Worm (Caenorhabditis elegans) whole organism, L4 larva: Measurements from ENCODE around the gene F17C11.2.
A peak's percentile ranks its signal among the peaks of the same experiment; 100 is the strongest.

Experiments used
- F10B5.3 ChIP-seq: sonication (generic microtip); optimal IDR thresholded peaks from 2 replicates; lab custom pipeline; 2016; ENCODE audit warnings: mild to moderate bottlenecking, missing genetic modification characterization, missing compliant biosample characterization
- F26F4.8 ChIP-seq: fragments of 200-800 bp; sonication (Bioruptor generic); conservative IDR thresholded peaks from 2 replicates; pipeline ENCODE4 v1.3.6; 2022; ENCODE audit warnings: missing genetic modification characterization, missing compliant biosample characterization
- F49E8.2 ChIP-seq: sonication (generic microtip); optimal IDR thresholded peaks from 2 replicates; lab custom pipeline; 2016; ENCODE audit warnings: missing compliant biosample characterization, mild to moderate bottlenecking, missing genetic modification characterization, borderline replicate concordance
- R02D3.7 ChIP-seq: fragments of 150-350 bp; sonication (generic microtip); optimal IDR thresholded peaks from 3 replicates; lab custom pipeline; 2014; ENCODE audit warnings: missing biosample characterization, missing genetic modification characterization
- Y5F2A.4 ChIP-seq: fragments of 200-800 bp; sonication (Bioruptor generic); optimal IDR thresholded peaks from 2 replicates; lab custom pipeline; 2018; ENCODE audit warnings: mild to moderate bottlenecking, missing genetic modification characterization, missing compliant biosample characterization
- aly-2 ChIP-seq: sonication (generic microtip); optimal IDR thresholded peaks from 2 replicates; lab custom pipeline; 2018; ENCODE audit warnings: missing biosample characterization, missing genetic modification characterization
- ama-1 ChIP-seq: fragments of 150-350 bp; optimal IDR thresholded peaks from 2 replicates; lab custom pipeline; 2014; ENCODE audit warnings: inconsistent platforms, mixed read lengths
- ceh-20 ChIP-seq: fragments of 200-800 bp; sonication (Bioruptor generic); IDR thresholded peaks from 2 replicates; pipeline ENCODE4 v1.3.6; 2022; ENCODE audit warnings: missing genetic modification reagents, missing genetic modification characterization, missing compliant biosample characterization
- ceh-44 ChIP-seq: fragments of 200-800 bp; sonication (Bioruptor generic); IDR thresholded peaks from 2 replicates; pipeline ENCODE4 v1.3.6; 2022; ENCODE audit warnings: missing genetic modification reagents, missing genetic modification characterization, missing compliant biosample characterization
- ceh-62 ChIP-seq: sonication (generic microtip); optimal IDR thresholded peaks from 2 replicates; lab custom pipeline; 2017; ENCODE audit warnings: missing biosample characterization, missing genetic modification characterization
- ces-1 ChIP-seq: fragments of 150-350 bp; sonication (generic microtip); optimal IDR thresholded peaks from 4 replicates; lab custom pipeline; 2014; ENCODE audit warnings: missing biosample characterization, missing genetic modification reagents, missing genetic modification characterization
- cey-2 ChIP-seq: sonication (generic microtip); optimal IDR thresholded peaks from 3 replicates; lab custom pipeline; 2017; ENCODE audit warnings: missing genetic modification characterization, mild to moderate bottlenecking, missing compliant biosample characterization, antibody characterized with exemption, borderline replicate concordance; ENCODE audit not compliant: insufficient read depth
- daf-19 ChIP-seq: fragments of 200-800 bp; sonication (Bioruptor generic); conservative IDR thresholded peaks from 2 replicates; pipeline ENCODE4 v1.3.6; 2022; ENCODE audit warnings: missing genetic modification characterization, missing compliant biosample characterization
- dmd-6 ChIP-seq: fragments of 200-800 bp; sonication (Bioruptor generic); IDR thresholded peaks from 2 replicates; pipeline ENCODE4 v1.3.6; 2022; ENCODE audit warnings: missing genetic modification reagents, missing genetic modification characterization, missing compliant biosample characterization
- dmd-9 ChIP-seq: fragments of 200-800 bp; sonication (Bioruptor generic); IDR thresholded peaks from 2 replicates; pipeline ENCODE4 v1.3.6; 2022; ENCODE audit warnings: missing genetic modification reagents, missing genetic modification characterization, missing compliant biosample characterization
- duxl-1 ChIP-seq: sonication (generic microtip); optimal IDR thresholded peaks from 2 replicates; lab custom pipeline; 2016; ENCODE audit warnings: mild to moderate bottlenecking, missing genetic modification characterization, moderate library complexity, missing compliant biosample characterization; ENCODE audit not compliant: poor library complexity
- gei-8 ChIP-seq: fragments of 200-800 bp; sonication (Bioruptor generic); optimal IDR thresholded peaks from 2 replicates; lab custom pipeline; 2018; ENCODE audit warnings: mild to moderate bottlenecking, missing genetic modification characterization, missing compliant biosample characterization
- hif-1 ChIP-seq, 2 experiments: sonication (generic microtip); optimal IDR thresholded peaks; 2 replicates each; lab custom pipeline; 2016 to 2017; ENCODE audit warnings: missing compliant biosample characterization in 2 of 2, missing genetic modification characterization in 2 of 2, missing genetic modification reagents in 2 of 2, missing genotype in 2 of 2, mild to moderate bottlenecking in 1 of 2
- hmg-1.1 ChIP-seq: fragments of 200-800 bp; sonication (Bioruptor generic); IDR thresholded peaks from 2 replicates; pipeline ENCODE4 v1.3.6; 2022; ENCODE audit warnings: missing genetic modification reagents, missing genetic modification characterization, missing compliant biosample characterization
- jun-1 ChIP-seq: fragments of 150-350 bp; optimal IDR thresholded peaks from 2 replicates; lab custom pipeline; 2014; ENCODE audit warnings: missing biosample characterization, missing genetic modification reagents, missing genetic modification characterization
- lim-7 ChIP-seq: fragments of 200-800 bp; sonication (Bioruptor generic); IDR thresholded peaks from 2 replicates; pipeline ENCODE4 v1.3.6; 2022; ENCODE audit warnings: missing genetic modification characterization, missing compliant biosample characterization
- lin-1 ChIP-seq: fragments of 200-800 bp; sonication (Bioruptor generic); IDR thresholded peaks from 2 replicates; pipeline ENCODE4 v1.3.6; 2022; ENCODE audit warnings: missing genetic modification reagents, missing genetic modification characterization, missing compliant biosample characterization
- lin-15B ChIP-seq: fragments of 150-350 bp; sonication (generic microtip); optimal IDR thresholded peaks from 3 replicates; lab custom pipeline; 2014; ENCODE audit warnings: missing biosample characterization, missing genetic modification characterization
- lin-39 ChIP-seq: fragments of 150-350 bp; optimal IDR thresholded peaks from 2 replicates; lab custom pipeline; 2014; ENCODE audit warnings: missing biosample characterization, missing genetic modification reagents, missing genetic modification characterization
- lir-3 ChIP-seq: sonication (generic microtip); optimal IDR thresholded peaks from 2 replicates; lab custom pipeline; 2016; ENCODE audit warnings: mild to moderate bottlenecking, missing genetic modification characterization, missing compliant biosample characterization
- madf-9 ChIP-seq: fragments of 200-800 bp; sonication (Bioruptor generic); conservative IDR thresholded peaks from 2 replicates; pipeline ENCODE4 v1.3.6; 2022; ENCODE audit warnings: missing genetic modification reagents, missing genetic modification characterization, missing compliant biosample characterization
- mdl-1 ChIP-seq, 2 experiments: fragments of 150-350 bp in 1 of 2; sonication (generic microtip) in 1 of 2; optimal IDR thresholded peaks; 2 replicates each; lab custom pipeline; 2014 to 2017; ENCODE audit warnings: missing biosample characterization in 2 of 2, missing genetic modification characterization in 2 of 2
- mdt-29 ChIP-seq: fragments of 200-800 bp; sonication (Bioruptor generic); IDR thresholded peaks from 2 replicates; pipeline ENCODE4 v1.3.6; 2022; ENCODE audit warnings: missing genetic modification reagents, missing genetic modification characterization, missing compliant biosample characterization
- mxl-3 ChIP-seq: fragments of 200-800 bp; sonication (Bioruptor generic); optimal IDR thresholded peaks from 2 replicates; lab custom pipeline; 2018; ENCODE audit warnings: mild to moderate bottlenecking, missing genetic modification characterization, missing compliant biosample characterization
- nhr-28 ChIP-seq: fragments of 150-350 bp; optimal IDR thresholded peaks from 2 replicates; lab custom pipeline; 2014; ENCODE audit warnings: missing biosample characterization, missing genetic modification characterization
- nhr-42 ChIP-seq: fragments of 200-800 bp; sonication (Bioruptor generic); IDR thresholded peaks from 2 replicates; pipeline ENCODE4 v1.3.6; 2022; ENCODE audit warnings: missing genetic modification characterization, missing compliant biosample characterization
- nhr-77 ChIP-seq: fragments of 150-350 bp; optimal IDR thresholded peaks from 2 replicates; lab custom pipeline; 2014; ENCODE audit warnings: missing biosample characterization, missing genetic modification characterization
- pha-4 ChIP-seq, 2 experiments: fragments of 150-350 bp in 1 of 2; fragments of 200-800 bp in 1 of 2; sonication (Bioruptor generic) in 1 of 2; IDR thresholded peaks in 1 of 2; optimal IDR thresholded peaks in 1 of 2; 2 replicates each; pipeline versions ENCODE4 v1.3.6 to Lab custom; 2014 to 2022; ENCODE audit warnings: missing genetic modification characterization in 2 of 2, missing genetic modification reagents in 2 of 2, missing biosample characterization in 1 of 2, missing compliant biosample characterization in 1 of 2
- skn-1 ChIP-seq: fragments of 150-350 bp; optimal IDR thresholded peaks from 2 replicates; lab custom pipeline; 2014; ENCODE audit warnings: missing biosample characterization, missing genetic modification characterization
- snpc-1.2 ChIP-seq: fragments of 200-800 bp; sonication (Bioruptor generic); IDR thresholded peaks from 2 replicates; pipeline ENCODE4 v1.3.6; 2022; ENCODE audit warnings: missing genetic modification reagents, missing genetic modification characterization, missing compliant biosample characterization
- snpc-4 ChIP-seq: fragments of 150-350 bp; optimal IDR thresholded peaks from 2 replicates; lab custom pipeline; 2014; ENCODE audit warnings: missing biosample characterization, missing genetic modification characterization
- unc-130 ChIP-seq: sonication (generic microtip); optimal IDR thresholded peaks from 2 replicates; lab custom pipeline; 2016; ENCODE audit warnings: missing genetic modification reagents, missing genetic modification characterization, missing compliant biosample characterization
- unc-39 ChIP-seq: sonication (generic microtip); optimal IDR thresholded peaks from 2 replicates; lab custom pipeline; 2017; ENCODE audit warnings: missing biosample characterization, missing genetic modification characterization
- unc-62 ChIP-seq, 3 experiments: fragments of 150-350 bp in 1 of 3; sonication (generic microtip); optimal IDR thresholded peaks in 2 of 3; peaks in 1 of 3; 1 replicate in 1 of 3; 2 replicates in 2 of 3; lab custom pipeline; 2014 to 2017; ENCODE audit warnings: missing biosample characterization in 3 of 3, missing genetic modification characterization in 3 of 3, missing genetic modification reagents in 3 of 3, missing genotype in 1 of 3
- zag-1 ChIP-seq: fragments of 150-350 bp; optimal IDR thresholded peaks from 2 replicates; lab custom pipeline; 2014; ENCODE audit warnings: missing biosample characterization, missing genetic modification characterization
- zfp-3 ChIP-seq: fragments of 200-800 bp; sonication (Bioruptor generic); conservative IDR thresholded peaks from 2 replicates; pipeline ENCODE4 v1.3.6; 2022; ENCODE audit warnings: missing genetic modification reagents, missing genetic modification characterization, missing compliant biosample characterization
- zip-11 ChIP-seq: fragments of 200-800 bp; sonication (Bioruptor generic); IDR thresholded peaks from 2 replicates; pipeline ENCODE4 v1.3.6; 2022; ENCODE audit warnings: missing genetic modification characterization, missing compliant biosample characterization

The F17C11.2 gene

DNA sequence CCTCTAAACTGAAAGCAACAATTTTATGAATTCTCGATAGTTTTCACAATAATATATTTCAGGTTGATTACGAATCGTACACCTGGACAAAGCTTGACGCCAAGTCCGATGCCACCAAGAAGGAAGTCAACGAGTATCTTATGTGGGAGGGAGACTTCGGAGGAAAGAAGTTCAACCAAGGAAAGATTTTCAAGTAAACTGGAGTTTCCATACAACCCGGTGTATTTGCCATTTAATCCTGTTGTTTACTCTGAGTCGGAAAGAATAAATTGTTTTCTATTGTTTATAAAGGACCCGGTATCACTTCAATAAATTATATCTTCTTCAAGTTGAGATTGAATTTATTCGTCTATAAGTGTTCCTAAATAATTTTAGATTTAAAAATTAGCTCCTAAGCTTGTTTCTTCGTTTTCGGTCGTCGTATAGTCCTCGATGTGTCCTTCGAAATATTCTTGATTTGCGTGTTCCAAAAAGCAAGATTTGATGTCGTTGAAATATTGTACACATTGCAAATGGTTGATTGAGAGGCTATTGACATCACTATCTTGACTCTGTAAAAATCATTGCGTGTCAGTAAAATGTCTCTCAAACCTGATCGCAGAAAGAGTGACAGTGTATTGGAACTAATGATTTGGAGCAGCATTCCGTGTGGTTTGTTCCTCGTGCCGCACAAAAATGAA lies 19.7 kb downstream of the F17C11.2 start (continued):
- TF ChIP-seq R02D3.7 (tag; lab: Kevin White, UChicago) (no peak), mxl-3 (no peak), lin-39 (tag; lab: Kevin White, UChicago) (no peak), snpc-1.2 (GFP tag; lab: Robert Waterston, UW) (no peak), zag-1 (no peak), daf-19 (GFP tag; lab: Robert Waterston, UW) (no peak), nhr-77 (tag; lab: Kevin White, UChicago) (no peak), mdl-1 (tag; optimal IDR thresholded peaks at IDR 0.05; lab: Kevin White, UChicago) (no peak), hif-1 (tag; optimal IDR thresholded peaks at IDR 0.05; lab: Kevin White, UChicago) (no peak), lin-15B (tag; lab: Kevin White, UChicago) (no peak)
- TF ChIP-seq, all 104 proteins: peak for 17

DNA sequence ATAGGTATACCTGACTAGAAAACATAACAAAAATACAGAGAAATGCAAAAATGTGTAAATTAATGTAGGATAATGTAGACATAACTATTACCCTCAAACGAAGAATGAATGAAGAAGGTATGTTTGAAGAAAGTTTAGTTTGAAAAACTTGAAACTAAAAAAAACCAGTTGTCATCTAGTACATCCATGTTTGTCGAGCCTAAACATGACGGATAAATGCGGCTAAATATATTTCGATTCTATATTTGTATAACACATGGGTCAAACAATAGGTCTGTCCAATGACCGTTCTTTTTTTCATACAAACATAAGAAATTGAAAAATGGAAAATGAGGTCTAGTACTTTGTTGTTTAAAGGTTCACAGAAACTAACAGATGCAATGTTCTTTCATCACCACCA lies 22.0 kb downstream of the F17C11.2 start, which contains the start of gene F17C11.22:
F17C11.22 (minus strand) TSS at position 101 of the 400 bp plus-strand sequence.
- TF ChIP-seq mdt-29 (GFP tag; lab: Robert Waterston, UW) (no peak), duxl-1 (tag; lab: Kevin White, UChicago) (no peak)

DNA sequence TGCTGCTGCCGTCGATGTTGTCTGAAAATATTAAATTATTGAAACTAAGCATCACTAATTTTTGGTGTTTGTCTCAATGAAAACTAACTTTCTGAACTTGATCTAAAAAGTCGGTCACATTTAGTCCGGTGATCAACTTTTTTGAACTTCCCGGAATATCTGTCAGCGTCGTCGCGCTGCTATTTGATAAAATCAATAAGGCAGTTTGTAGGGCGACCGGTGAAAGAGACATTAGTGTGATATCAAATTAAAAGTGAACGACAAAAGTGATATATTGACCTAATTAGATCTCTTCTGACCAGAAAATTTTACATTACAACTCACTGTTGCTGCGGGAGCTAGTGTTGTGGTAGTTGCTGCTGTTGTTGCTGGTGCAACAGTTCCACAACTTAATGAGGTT lies 22.9 kb downstream of the F17C11.2 start:
- TF ChIP-seq jun-1 (no peak), unc-39 (tag; lab: Kevin White, UChicago) (no peak), pha-4 (GFP tag; IDR thresholded peaks at IDR 0.05; lab: Robert Waterston, UW) (no peak), pha-4 (tag; optimal IDR thresholded peaks at IDR 0.05; lab: Kevin White, UChicago) (no peak)

DNA sequence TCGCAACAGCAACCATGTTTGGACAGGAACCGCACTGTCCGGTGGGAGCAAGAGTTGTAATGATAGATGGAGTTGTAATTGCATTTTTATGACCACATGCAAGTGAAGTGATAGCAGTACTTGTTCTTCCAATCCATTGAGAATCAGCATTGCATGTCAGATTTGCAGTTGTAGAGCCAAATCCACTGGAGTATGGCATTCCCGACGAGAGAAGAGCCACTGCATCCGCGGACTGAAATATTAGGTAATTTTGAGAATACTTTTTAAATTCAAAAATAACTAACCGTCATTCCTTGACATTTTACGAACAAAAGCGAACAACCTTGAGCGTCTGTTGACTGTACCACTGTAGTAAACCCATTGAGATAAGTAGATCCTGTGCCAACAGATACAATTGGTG lies 27.1 kb downstream of the F17C11.2 start:
- TF ChIP-seq zfp-3 (no peak), Y5F2A.4 (GFP tag; lab: Kevin White, UChicago) (no peak), ama-1 (no peak), snpc-4 (no peak), F10B5.3 (tag; lab: Kevin White, UChicago) (no peak), F49E8.2 (no peak), nhr-42 (no peak), unc-62 (GFP tag; optimal IDR thresholded peaks at IDR 0.05 in 1 of 2; lab: Kevin White, UChicago) (peak in 1 of 2 experiments; percentile 91), unc-62 (tag; optimal IDR thresholded peaks at IDR 0.05; lab: Kevin White, UChicago) (no peak)
- TF ChIP-seq, all 104 proteins: peak for 1

DNA sequence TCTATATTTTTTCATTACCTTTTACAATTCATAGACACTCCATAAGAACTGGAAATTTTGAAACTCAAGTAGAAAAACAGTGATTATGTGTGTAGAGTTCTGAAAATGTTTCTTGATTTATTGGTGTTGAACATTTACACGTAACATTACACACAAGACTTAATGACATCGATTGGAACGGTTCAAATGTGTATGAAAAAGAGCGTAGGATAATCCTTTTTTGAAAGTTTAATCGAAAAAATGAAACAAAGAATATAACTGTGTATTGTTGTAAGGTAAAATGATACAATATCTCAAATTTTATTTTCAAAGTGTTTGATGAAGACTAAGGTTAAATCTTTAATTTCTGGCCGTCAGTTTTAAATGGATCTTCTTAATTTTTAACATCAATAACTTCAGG lies 33.1 kb downstream of the F17C11.2 start, which contains the start of gene fig-1:
fig-1 (minus strand) TSS at position 101 of the 400 bp plus-strand sequence.
- TF ChIP-seq gei-8 (GFP tag; lab: Kevin White, UChicago), result no peak
- TF ChIP-seq ceh-62, result no peak
- TF ChIP-seq unc-130 (GFP tag; lab: Kevin White, UChicago), result no peak
- TF ChIP-seq ceh-44 (GFP tag; lab: Robert Waterston, UW), result no peak
- TF ChIP-seq lin-1 (GFP tag; lab: Robert Waterston, UW), result no peak
- TF ChIP-seq dmd-6 (GFP tag; lab: Robert Waterston, UW), result no peak
- no peak for TF ChIP-seq ces-1
- no peak for TF ChIP-seq cey-2 (tag; lab: Kevin White, UChicago)
- TF ChIP-seq lir-3 (tag; lab: Kevin White, UChicago), result no peak
- TF ChIP-seq skn-1 (tag; lab: Kevin White, UChicago), result no peak
- no peak for TF ChIP-seq madf-9 (GFP tag; lab: Robert Waterston, UW)
- no peak for TF ChIP-seq lim-7 (GFP tag; lab: Robert Waterston, UW)
- TF ChIP-seq hmg-1.1 (GFP tag; lab: Robert Waterston, UW), result no peak
- TF ChIP-seq dmd-9 (GFP tag; lab: Robert Waterston, UW), result no peak
- TF ChIP-seq nhr-28 (tag; lab: Kevin White, UChicago), result no peak
- TF ChIP-seq F26F4.8, result no peak
- TF ChIP-seq pha-4 (GFP tag; IDR thresholded peaks at IDR 0.05; lab: Robert Waterston, UW), result no peak
- no peak for TF ChIP-seq pha-4 (tag; optimal IDR thresholded peaks at IDR 0.05; lab: Kevin White, UChicago)
- no peak for TF ChIP-seq ceh-20 (GFP tag; lab: Robert Waterston, UW)
- no peak for TF ChIP-seq aly-2
- no peak for TF ChIP-seq zip-11 (GFP tag; lab: Robert Waterston, UW)
- TF ChIP-seq, all 104 proteins: peak for 0
